Worm (Caenorhabditis elegans) whole organism, L1 larva: ENCODE results near the gene R03A10.5.

Source experiments
- aly-2 ChIP-seq: fragments of 150-350 bp; optimal IDR thresholded peaks from 2 replicates; lab custom pipeline; 2014; ENCODE audit warnings: missing biosample characterization, missing genetic modification characterization
- ama-1 ChIP-seq: fragments of 150-350 bp; optimal IDR thresholded peaks from 2 replicates; lab custom pipeline; 2014
- blmp-1 ChIP-seq: fragments of 150-350 bp; optimal IDR thresholded peaks from 2 replicates; lab custom pipeline; 2014; ENCODE audit warnings: missing biosample characterization, missing genetic modification characterization
- ceh-90 ChIP-seq: sonication (generic microtip); optimal IDR thresholded peaks from 2 replicates; lab custom pipeline; 2016; ENCODE audit warnings: missing genetic modification characterization, missing compliant biosample characterization
- dpl-1 ChIP-seq, 3 experiments: fragments of 150-350 bp in 2 of 3; sonication (generic microtip) in 1 of 3; optimal IDR thresholded peaks; 2 replicates each; lab custom pipeline; 2014 to 2017; ENCODE audit warnings: missing biosample characterization in 3 of 3, missing genetic modification characterization in 3 of 3, missing genetic modification reagents in 3 of 3
- dsc-1 ChIP-seq: sonication (generic microtip); optimal IDR thresholded peaks from 2 replicates; lab custom pipeline; 2016; ENCODE audit warnings: mild to moderate bottlenecking, missing genetic modification characterization, missing compliant biosample characterization
- grh-1 ChIP-seq: fragments of 200-800 bp; sonication (Bioruptor generic); IDR thresholded peaks from 2 replicates; pipeline ENCODE4 v1.3.6; 2022; ENCODE audit warnings: missing genetic modification reagents, missing genetic modification characterization, missing compliant biosample characterization
- nhr-77 ChIP-seq: fragments of 150-350 bp; optimal IDR thresholded peaks from 2 replicates; lab custom pipeline; 2014; ENCODE audit warnings: missing biosample characterization, missing genetic modification characterization
- unc-30 ChIP-seq: sonication (generic microtip); optimal IDR thresholded peaks from 2 replicates; lab custom pipeline; 2017; ENCODE audit warnings: missing biosample characterization, missing genetic modification characterization
- unc-62 ChIP-seq: fragments of 150-350 bp; optimal IDR thresholded peaks from 2 replicates; lab custom pipeline; 2014; ENCODE audit warnings: missing biosample characterization, missing genetic modification reagents, missing genetic modification characterization

ce11 chrX:15433487-15433886 lies 13.0 kb upstream of the R03A10.5 start, which contains the start of gene flp-32:
- TF ChIP-seq nhr-77 (tag; lab: Kevin White, UChicago) (no peak), dsc-1 (tag; lab: Kevin White, UChicago) (no peak), blmp-1 (no peak), unc-30 (no peak), grh-1 (no peak), ceh-90 (tag; lab: Kevin White, UChicago) (no peak), unc-62 (GFP tag; lab: Kevin White, UChicago) (no peak), aly-2 (tag; lab: Kevin White, UChicago) (no peak), dpl-1 (GFP tag; optimal IDR thresholded peaks at IDR 0.05; lab: Kevin White, UChicago) (no peak), ama-1 (lab: Kevin White, UChicago) (no peak)
